Fruit fly (Drosophila melanogaster): ENCODE results near the gene alpha-Est8.

The alpha-Est8 gene

DNA sequence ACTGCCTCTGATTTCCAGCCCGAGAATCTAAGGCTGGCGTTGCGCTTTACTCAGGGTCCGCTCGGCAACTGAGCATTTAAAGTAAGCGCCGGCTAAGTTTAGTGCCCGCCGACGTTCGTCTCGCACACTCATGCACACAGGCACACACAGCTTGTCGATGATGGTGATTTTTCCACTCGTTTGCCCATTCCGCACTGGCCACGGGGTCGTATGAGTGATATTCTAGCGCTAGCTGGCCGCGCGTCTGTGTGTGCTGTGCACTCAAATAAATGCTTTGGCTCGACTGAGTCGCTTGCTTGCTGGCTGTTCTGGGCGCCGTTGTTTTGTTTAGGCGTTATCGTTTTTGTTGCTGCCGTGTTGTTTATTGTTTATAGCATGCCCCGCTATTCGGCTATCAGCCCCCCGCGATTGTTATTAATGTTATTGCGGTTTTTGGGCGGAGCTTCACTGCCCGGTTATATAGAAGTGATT, at the start of gene alpha-Est8:
alpha-Est8 (minus strand) TSS at position 72 of the 471 bp plus-strand sequence.
- no peak for TF ChIP-seq h (optimal IDR thresholded peaks at IDR 0.05)
- no peak for TF ChIP-seq Sin3A (optimal IDR thresholded peaks at IDR 0.05)
- TF ChIP-seq Myc (optimal IDR thresholded peaks at IDR 0.05) = no peak
- TF ChIP-seq psq (optimal IDR thresholded peaks at IDR 0.05) = no peak
- TF ChIP-seq insv (optimal IDR thresholded peaks at IDR 0.05) = no peak
- TF ChIP-seq ttk (optimal IDR thresholded peaks at IDR 0.05) = no peak

DNA sequence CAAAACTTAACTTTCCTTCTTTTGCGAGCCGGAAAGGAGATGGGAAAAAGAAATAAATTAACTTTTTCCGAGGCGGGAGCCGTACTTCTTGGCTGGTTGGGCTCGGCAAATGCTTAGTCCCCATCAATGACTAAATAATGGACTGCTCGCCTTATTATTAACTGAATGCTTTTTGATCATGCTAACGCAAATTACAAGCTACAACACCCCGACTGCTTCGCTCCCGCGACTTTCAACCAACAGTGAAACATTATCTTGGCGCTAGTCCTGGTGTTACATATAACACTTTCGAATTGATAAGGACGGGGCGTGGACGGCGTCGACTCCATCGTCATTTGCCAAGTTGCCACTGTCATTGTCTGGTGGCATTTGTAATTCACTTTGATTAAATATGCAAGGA, 36.2 kb upstream of the alpha-Est8 start, which contains the start of gene CG45545:
CG45545 (plus strand) TSS at position 301 of the 400 bp plus-strand sequence.
- TF ChIP-seq Myc (optimal IDR thresholded peaks at IDR 0.05) (no peak), ttk (optimal IDR thresholded peaks at IDR 0.05) (no peak)

DNA sequence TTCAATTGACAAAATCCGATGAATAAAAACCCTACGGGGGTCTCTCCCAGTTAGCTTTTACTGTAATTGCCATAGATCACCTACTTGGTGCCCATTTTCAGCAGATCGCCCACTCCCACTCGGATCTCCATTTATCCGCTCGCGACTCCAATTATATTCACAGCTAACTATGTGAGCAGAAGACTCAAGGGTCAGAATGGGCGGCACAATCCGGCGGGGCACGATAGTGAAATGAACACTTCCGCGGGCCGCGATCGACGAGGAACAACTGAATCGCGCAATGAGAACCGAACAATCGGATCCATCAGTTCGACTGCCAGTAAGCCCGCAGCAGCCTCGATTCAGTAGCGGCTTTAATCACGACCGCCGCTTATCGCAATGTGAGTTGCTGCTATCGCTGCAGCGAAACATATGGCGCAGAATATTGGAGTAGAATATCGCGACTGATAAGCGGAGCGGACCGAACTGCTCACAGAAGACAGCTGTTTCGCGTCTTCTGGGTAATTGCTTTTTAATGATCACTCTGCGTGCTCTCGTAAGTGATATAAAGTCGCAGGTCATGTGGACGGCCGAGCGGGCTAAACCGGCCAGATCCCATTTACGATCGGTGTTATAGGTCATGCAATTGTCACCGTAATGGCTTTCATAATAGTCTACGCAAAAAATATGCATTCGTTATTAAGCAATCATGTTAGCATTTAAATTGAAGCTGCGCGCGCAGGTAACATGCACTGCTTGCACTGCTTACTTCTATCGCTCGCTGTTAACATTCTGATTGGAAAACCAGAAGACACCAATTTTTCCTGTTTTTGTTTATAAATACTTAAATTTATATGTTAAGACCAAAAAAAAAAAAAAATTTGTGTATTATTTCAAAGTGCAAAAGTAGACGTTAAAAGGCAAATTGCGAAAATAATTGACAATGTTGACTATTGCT, 33.6 kb upstream of the alpha-Est8 start, which contains the start of gene alpha-Est1:
alpha-Est1 (minus strand) TSS at position 317 of the 937 bp plus-strand sequence.
- no peak for TF ChIP-seq insv (optimal IDR thresholded peaks at IDR 0.05)
- TF ChIP-seq Myc (optimal IDR thresholded peaks at IDR 0.05) = no peak
- no peak for TF ChIP-seq Sin3A (optimal IDR thresholded peaks at IDR 0.05)
- TF ChIP-seq ttk (optimal IDR thresholded peaks at IDR 0.05) = no peak
- TF ChIP-seq h (optimal IDR thresholded peaks at IDR 0.05) = no peak
- no peak for TF ChIP-seq psq (optimal IDR thresholded peaks at IDR 0.05)

DNA sequence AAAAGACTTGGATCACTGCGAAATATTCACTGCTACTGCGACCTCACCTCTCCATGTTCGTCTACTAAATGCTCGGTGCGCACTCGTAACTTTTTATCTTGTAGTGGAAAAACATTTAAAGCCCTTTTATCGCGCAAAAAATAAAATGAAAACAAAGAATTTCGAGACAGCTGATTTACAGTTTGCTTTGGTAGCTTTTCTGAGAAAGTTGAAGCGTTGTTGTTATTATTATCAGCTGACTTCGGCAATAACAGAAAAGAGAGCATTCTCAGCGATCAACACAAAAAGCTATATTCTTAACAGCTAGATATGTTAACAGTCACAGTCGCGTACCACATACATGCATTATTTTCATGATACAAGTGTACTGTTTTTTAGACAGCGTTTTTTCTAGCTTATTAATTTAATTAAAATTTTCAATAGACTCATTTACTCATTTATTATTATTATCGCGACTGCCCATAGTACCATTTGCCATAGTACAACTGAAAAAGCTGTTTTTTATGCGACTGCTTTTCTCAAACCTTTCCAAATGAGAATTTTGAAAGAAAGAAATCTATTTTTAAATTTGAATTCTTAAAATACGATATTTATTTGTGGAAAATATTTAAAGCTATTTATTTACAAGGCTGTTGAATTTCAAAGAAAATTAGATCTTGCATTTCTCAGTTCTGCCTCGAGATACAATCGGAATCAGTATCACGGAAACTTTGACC, 25.8 kb upstream of the alpha-Est8 start, which contains the start of the genes alpha-Est3 and alpha-Est2:
alpha-Est3 (minus strand) TSS at position 487 of the 716 bp plus-strand sequence.
alpha-Est2 (plus strand) TSS at position 666 of the 716 bp plus-strand sequence.
- TF ChIP-seq Sin3A (optimal IDR thresholded peaks at IDR 0.05) = no peak
- TF ChIP-seq Myc (optimal IDR thresholded peaks at IDR 0.05) = no peak
- TF ChIP-seq h (optimal IDR thresholded peaks at IDR 0.05) = no peak
- TF ChIP-seq psq (optimal IDR thresholded peaks at IDR 0.05) = no peak
- no peak for TF ChIP-seq insv (optimal IDR thresholded peaks at IDR 0.05)
- TF ChIP-seq ttk (optimal IDR thresholded peaks at IDR 0.05) = no peak

DNA sequence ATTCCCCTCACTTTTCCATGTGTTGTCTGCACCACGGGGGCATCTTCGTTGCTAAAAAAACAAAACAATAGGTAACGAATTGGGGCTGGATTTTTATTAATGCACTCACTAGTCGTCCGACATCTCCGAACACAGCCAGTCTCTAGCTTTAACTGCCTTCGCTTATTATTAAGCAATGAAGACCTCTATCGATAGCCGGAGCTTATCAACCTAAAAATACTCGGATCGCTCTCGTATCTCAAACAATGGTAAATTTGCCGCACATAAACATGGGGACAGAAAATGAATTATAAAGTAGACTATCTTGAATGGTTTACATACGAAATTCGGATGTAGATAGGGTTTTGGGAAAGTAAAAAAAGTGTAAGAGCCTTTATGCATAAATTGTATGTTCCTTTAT, 23.0 kb upstream of the alpha-Est8 start, which contains the start of gene alpha-Est4:
alpha-Est4 (minus strand) TSS at position 181 of the 400 bp plus-strand sequence.
- TF ChIP-seq h (optimal IDR thresholded peaks at IDR 0.05) (no peak), insv (optimal IDR thresholded peaks at IDR 0.05) (no peak), ttk (optimal IDR thresholded peaks at IDR 0.05) (no peak), psq (optimal IDR thresholded peaks at IDR 0.05) (no peak), Myc (optimal IDR thresholded peaks at IDR 0.05) (no peak), Sin3A (optimal IDR thresholded peaks at IDR 0.05) (no peak)

DNA sequence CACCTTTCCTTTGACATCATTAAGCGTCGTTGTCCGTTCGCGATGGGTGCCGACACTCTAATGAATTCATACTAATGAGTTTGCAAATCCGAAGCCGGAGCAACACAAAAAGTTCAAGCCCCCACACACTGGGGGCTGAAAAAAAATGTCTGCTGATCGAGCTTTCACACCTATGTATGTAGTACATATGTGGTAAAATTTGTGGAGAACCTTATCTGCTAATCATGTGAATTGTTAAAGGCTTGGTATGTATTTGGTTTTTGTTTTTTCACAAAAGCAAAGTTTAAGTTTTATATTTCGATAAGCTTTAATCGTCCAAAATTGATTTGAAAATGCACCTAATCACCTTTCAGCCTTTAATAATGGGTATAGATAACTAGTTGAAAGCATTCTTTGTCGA, 20.8 kb upstream of the alpha-Est8 start, which contains the start of gene alpha-Est5:
alpha-Est5 (minus strand) TSS at position 110 of the 400 bp plus-strand sequence.
- TF ChIP-seq insv (optimal IDR thresholded peaks at IDR 0.05) (no peak), h (optimal IDR thresholded peaks at IDR 0.05) (no peak), Sin3A (optimal IDR thresholded peaks at IDR 0.05) (no peak), ttk (optimal IDR thresholded peaks at IDR 0.05) (no peak)

DNA sequence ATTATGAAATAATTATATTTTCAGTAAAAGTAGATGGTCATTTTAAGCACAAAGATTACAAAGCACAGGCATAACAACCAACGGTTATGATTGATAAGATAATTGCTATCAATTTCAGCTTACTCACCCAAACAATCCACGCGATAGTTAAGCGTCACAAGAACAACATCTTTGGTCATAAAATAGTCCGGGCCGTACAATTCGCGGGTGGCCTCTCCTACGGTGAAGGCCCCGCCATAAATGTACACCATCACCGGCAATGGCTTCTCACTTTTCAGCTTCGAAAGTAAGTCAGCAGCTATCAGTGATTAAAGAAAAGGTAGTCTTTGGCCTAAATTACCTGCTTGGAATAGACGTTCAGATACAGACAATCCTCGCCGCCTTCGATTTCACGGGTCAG, 20.1 kb upstream of the alpha-Est8 start:
- no peak for TF ChIP-seq insv (optimal IDR thresholded peaks at IDR 0.05)
- no peak for TF ChIP-seq psq (optimal IDR thresholded peaks at IDR 0.05)
- TF ChIP-seq Myc (optimal IDR thresholded peaks at IDR 0.05) = no peak
- TF ChIP-seq Sin3A (optimal IDR thresholded peaks at IDR 0.05) = no peak

DNA sequence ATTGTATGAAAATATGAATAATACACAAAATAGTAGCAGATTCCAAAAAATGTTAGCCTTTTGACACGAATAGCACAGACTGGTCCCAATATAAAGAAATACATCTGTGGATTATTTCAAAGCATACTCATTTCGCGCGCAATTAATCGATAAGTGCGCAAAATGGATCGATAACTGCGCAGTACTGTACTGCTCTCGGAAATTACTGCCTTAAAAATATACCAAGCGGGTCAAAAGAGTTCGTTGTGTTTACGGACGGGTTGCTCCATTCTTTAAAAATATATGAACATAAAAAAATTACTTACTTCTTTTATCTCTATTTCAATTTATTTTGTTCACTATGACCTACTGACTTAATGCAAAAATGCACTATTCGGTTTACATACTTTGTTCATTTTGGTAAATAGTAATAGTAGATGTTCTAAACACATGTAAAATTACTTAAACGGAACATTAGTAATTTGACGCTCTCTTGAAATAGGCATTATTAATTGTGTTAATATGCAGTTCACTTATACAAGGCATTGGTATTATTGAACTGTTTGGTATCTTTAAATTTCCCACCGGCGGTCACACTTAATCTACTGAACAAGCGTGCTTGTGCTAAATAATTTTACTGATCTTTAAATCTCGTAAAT, 14.8 kb upstream of the alpha-Est8 start, which contains the start of the genes Rtnl2 and alphaTub84D:
Rtnl2 (minus strand) TSS at position 58 of the 638 bp plus-strand sequence.
alphaTub84D (plus strand) TSS at position 570 of the 638 bp plus-strand sequence.
- TF ChIP-seq Myc (optimal IDR thresholded peaks at IDR 0.05) (no peak), h (optimal IDR thresholded peaks at IDR 0.05) (no peak), insv (optimal IDR thresholded peaks at IDR 0.05) (no peak), Sin3A (optimal IDR thresholded peaks at IDR 0.05) (no peak), ttk (optimal IDR thresholded peaks at IDR 0.05) (no peak), psq (optimal IDR thresholded peaks at IDR 0.05) (no peak)

DNA sequence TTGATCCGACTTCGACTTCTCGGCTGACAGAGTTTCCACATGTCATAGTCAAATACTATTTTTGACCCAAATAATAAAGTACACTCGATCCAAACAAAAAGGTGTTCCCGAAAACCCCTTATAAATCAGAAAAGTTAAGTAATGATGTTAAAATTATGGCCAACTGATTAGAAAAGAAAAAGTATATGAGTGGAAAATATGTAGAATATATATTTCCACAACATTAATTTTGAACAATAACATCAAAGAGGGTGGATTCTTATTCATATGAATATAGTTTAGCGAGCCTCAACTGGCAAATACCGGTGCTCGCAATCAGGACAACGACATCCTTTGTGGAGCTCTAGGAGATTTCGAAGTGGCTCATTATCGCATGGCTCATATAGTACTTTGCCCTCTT, 13.2 kb upstream of the alpha-Est8 start, which contains the start of gene alpha-Est6:
alpha-Est6 (minus strand) TSS at position 101 of the 400 bp plus-strand sequence.
- TF ChIP-seq Myc (optimal IDR thresholded peaks at IDR 0.05) (no peak), psq (optimal IDR thresholded peaks at IDR 0.05) (no peak), ttk (optimal IDR thresholded peaks at IDR 0.05) (no peak), insv (optimal IDR thresholded peaks at IDR 0.05) (no peak), Sin3A (optimal IDR thresholded peaks at IDR 0.05) (no peak), h (optimal IDR thresholded peaks at IDR 0.05) (no peak)

DNA sequence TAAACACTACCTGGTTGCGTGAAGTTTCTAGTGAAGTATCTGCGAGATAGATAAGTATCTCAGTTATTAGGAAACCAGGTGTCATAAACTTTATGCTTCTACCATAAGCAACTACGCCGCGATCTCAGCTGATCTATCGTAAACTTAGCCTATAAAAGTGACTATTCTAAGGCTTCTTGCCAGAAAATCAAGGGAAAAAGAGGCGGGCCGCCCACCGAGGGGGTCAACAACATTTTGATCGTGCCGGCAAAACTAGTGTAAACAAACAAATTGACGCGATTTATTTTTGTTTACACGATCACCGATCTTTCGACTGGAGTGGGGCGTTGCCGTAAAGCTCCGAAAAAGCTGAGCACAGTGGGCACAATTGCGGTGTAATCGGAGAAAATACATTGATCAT, 8.7 kb upstream of the alpha-Est8 start:
- TF ChIP-seq ttk (optimal IDR thresholded peaks at IDR 0.05) (no peak), h (optimal IDR thresholded peaks at IDR 0.05) (no peak), Myc (optimal IDR thresholded peaks at IDR 0.05) (no peak), Sin3A (optimal IDR thresholded peaks at IDR 0.05) (no peak), insv (optimal IDR thresholded peaks at IDR 0.05) (no peak), psq (optimal IDR thresholded peaks at IDR 0.05) (no peak)

DNA sequence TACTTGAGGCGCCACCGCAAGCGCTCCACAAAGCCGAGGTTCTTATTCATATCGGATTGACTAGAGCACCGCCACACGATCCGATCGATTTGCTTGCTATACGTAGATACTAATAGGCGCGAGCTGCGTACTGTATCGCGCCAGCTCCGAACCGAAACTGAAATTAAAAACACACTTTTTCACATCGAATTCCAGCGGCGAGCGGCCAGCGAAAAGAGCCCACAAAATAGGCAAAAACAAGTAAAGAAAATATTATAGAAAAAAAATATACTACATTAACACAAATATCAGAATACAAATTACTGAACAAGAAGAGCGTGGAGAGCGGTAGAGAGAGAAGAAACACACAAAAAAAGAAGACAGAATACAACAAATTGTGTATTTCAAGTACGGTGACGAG, 8.1 kb upstream of the alpha-Est8 start, which contains the start of gene alpha-Est7:
alpha-Est7 (minus strand) TSS at position 160 of the 400 bp plus-strand sequence.
- TF ChIP-seq Myc (optimal IDR thresholded peaks at IDR 0.05) (no peak), insv (optimal IDR thresholded peaks at IDR 0.05) (no peak), Sin3A (optimal IDR thresholded peaks at IDR 0.05) (no peak), h (optimal IDR thresholded peaks at IDR 0.05) (no peak), ttk (optimal IDR thresholded peaks at IDR 0.05) (no peak), psq (optimal IDR thresholded peaks at IDR 0.05) (no peak)
